Worm (Caenorhabditis elegans): ENCODE data around the gene slc-36.5.

DNA sequence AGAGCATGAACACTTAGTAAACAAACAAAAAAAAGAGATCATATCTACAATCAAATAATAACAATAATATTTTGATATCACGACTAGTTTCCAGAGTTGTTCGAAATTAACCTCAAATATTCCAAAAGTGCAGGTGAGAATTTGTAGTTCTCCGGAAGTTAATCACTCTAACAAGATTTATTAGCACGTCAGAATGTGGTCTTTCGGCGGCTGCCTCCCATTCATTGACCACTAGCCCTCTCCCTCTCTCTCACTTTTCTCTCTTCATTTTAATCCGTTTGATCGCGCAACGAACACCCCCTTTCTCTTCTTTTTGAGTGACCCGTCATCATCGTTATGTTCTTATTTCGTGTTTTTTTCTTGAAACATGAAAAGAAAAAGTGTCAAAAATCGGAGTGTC, 51.1 kb downstream of the slc-36.5 start:
- TF ChIP-seq nhr-28 (tag; optimal IDR thresholded peaks at IDR 0.05): no peak
- TF ChIP-seq nhr-25 (tag; optimal IDR thresholded peaks at IDR 0.05): peak; percentile 38
- no peak for TF ChIP-seq jun-1 (tag; optimal IDR thresholded peaks at IDR 0.05)
- TF ChIP-seq nhr-11 (tag; optimal IDR thresholded peaks at IDR 0.05): no peak
- TF ChIP-seq ztf-4 (tag; optimal IDR thresholded peaks at IDR 0.05): no peak
- no peak for TF ChIP-seq lin-15B (tag; optimal IDR thresholded peaks at IDR 0.05)
- no peak for TF ChIP-seq ama-1 (optimal IDR thresholded peaks at IDR 0.05)
- TF ChIP-seq pqm-1 (tag; optimal IDR thresholded peaks at IDR 0.05): no peak
- no peak for TF ChIP-seq pha-4 (tag; optimal IDR thresholded peaks at IDR 0.05)
- no peak for TF ChIP-seq ceh-82 (tag; optimal IDR thresholded peaks at IDR 0.05)
- TF ChIP-seq ceh-9 (tag; optimal IDR thresholded peaks at IDR 0.05): no peak

Data from whole organism, L3 larva.